Worm (Caenorhabditis elegans) whole organism, young adult: ENCODE measurements around the gene arl-3.
A peak's percentile ranks its signal among the peaks of the same experiment; 100 is the strongest.

ENCODE experiments used
- B0035.1 ChIP-seq: sonication (generic microtip); optimal IDR thresholded peaks from 2 replicates; lab custom pipeline; 2016; ENCODE audit warnings: missing genetic modification characterization, mild to moderate bottlenecking, missing compliant biosample characterization, missing genotype, missing genetic modification reagents
- K12H6.12 ChIP-seq: fragments of 200-800 bp; sonication (Bioruptor generic); optimal IDR thresholded peaks from 2 replicates; lab custom pipeline; 2018; ENCODE audit warnings: mild to moderate bottlenecking, missing genetic modification characterization, missing compliant biosample characterization
- egl-44 ChIP-seq: fragments of 200-800 bp; sonication (Bioruptor generic); IDR thresholded peaks from 2 replicates; pipeline ENCODE4 v1.3.6; 2022; ENCODE audit warnings: missing genetic modification reagents, missing genetic modification characterization, missing compliant biosample characterization
- ekl-4 ChIP-seq: fragments of 200-800 bp; sonication (Bioruptor generic); IDR thresholded peaks from 2 replicates; pipeline ENCODE4 v1.3.6; 2022; ENCODE audit warnings: missing genetic modification reagents, missing genetic modification characterization, missing compliant biosample characterization
- hmg-1.2 ChIP-seq: fragments of 200-800 bp; sonication (Bioruptor generic); IDR thresholded peaks from 2 replicates; pipeline ENCODE4 v1.3.6; 2022; ENCODE audit warnings: missing genetic modification reagents, missing genetic modification characterization, missing compliant biosample characterization
- let-526 ChIP-seq: fragments of 200-800 bp; sonication (Bioruptor generic); IDR thresholded peaks from 2 replicates; pipeline ENCODE4 v1.3.6; 2022; ENCODE audit warnings: missing genetic modification reagents, missing genetic modification characterization, missing compliant biosample characterization
- mel-28 ChIP-seq: sonication (generic microtip); optimal IDR thresholded peaks from 2 replicates; lab custom pipeline; 2016; ENCODE audit warnings: borderline replicate concordance, mild to moderate bottlenecking, missing genetic modification characterization, missing compliant biosample characterization
- mxl-1 ChIP-seq: sonication (generic microtip); optimal IDR thresholded peaks from 2 replicates; lab custom pipeline; 2016; ENCODE audit warnings: missing genetic modification characterization, missing compliant biosample characterization
- nfya-1 ChIP-seq: sonication (generic microtip); optimal IDR thresholded peaks from 2 replicates; lab custom pipeline; 2017; ENCODE audit warnings: antibody characterized with exemption, missing compliant biosample characterization, missing genetic modification characterization, borderline replicate concordance; ENCODE audit not compliant: insufficient read depth
- nfyb-1 ChIP-seq: fragments of 200-800 bp; sonication (Bioruptor generic); IDR thresholded peaks from 2 replicates; pipeline ENCODE4 v1.3.6; 2022; ENCODE audit warnings: missing genetic modification reagents, missing genetic modification characterization, missing compliant biosample characterization
- ztf-28 ChIP-seq: fragments of 200-800 bp; sonication (Bioruptor generic); IDR thresholded peaks from 2 replicates; pipeline ENCODE4 v1.3.6; 2022; ENCODE audit warnings: missing genetic modification reagents, missing genetic modification characterization, missing compliant biosample characterization

DNA sequence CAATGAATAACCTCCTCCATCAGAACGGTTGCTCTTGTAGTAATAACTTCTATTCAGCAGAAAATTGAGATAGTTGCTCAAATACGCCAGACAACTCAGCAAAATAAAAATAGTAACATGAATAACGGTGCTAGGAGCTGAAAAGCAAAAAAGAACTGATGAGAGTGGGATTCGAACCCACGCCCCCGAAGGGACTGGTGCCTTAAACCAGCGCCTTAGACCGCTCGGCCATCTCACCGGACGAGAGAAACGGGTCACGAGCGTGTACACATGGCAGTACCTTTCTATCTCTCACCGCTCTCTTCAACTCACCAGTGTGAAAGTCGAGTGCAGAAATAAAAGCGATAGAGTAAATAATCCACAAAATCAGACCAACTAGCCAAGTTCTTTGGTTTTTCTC lies 28.9 kb downstream of the arl-3 start:
- TF ChIP-seq ztf-28 (GFP tag; lab: Robert Waterston, UW) = no peak
- no peak for TF ChIP-seq mxl-1 (tag; lab: Kevin White, UChicago)
- TF ChIP-seq nfya-1 (tag; lab: Kevin White, UChicago) = no peak
- no peak for TF ChIP-seq mel-28 (tag; lab: Kevin White, UChicago)
- TF ChIP-seq hmg-1.2 (GFP tag; lab: Robert Waterston, UW) = peak; percentile 72
- TF ChIP-seq egl-44 (GFP tag; lab: Robert Waterston, UW) = peak; percentile 79
- TF ChIP-seq let-526 (GFP tag; lab: Robert Waterston, UW) = no peak
- peak; percentile 16 for TF ChIP-seq K12H6.12 (tag; lab: Kevin White, UChicago)
- no peak for TF ChIP-seq B0035.1 (tag; lab: Kevin White, UChicago)
- TF ChIP-seq ekl-4 (GFP tag; lab: Robert Waterston, UW) = no peak
- TF ChIP-seq nfyb-1 (GFP tag; lab: Robert Waterston, UW) = peak; percentile 76
